Fruit fly (Drosophila melanogaster) whole organism, embryonic: ENCODE results near the gene CG33124.

ENCODE experiments used
- Bgb ChIP-seq: fragments of 200-800 bp; sonication (Bioruptor generic); IDR thresholded peaks from 2 replicates; pipeline ENCODE4 v1.3.6; 2022; ENCODE audit warnings: missing biosample characterization, missing genetic modification characterization; ENCODE audit not compliant: partially characterized antibody
- CG10654 ChIP-seq: fragments of 200-800 bp; sonication (Bioruptor generic); optimal IDR thresholded peaks from 2 replicates; lab custom pipeline; 2016; ENCODE audit warnings: missing biosample characterization, missing genetic modification characterization
- CG12299 ChIP-seq: fragments of 200-800 bp; sonication (Bioruptor generic); optimal IDR thresholded peaks from 2 replicates; lab custom pipeline; 2018; ENCODE audit warnings: missing biosample characterization, mild to moderate bottlenecking, missing genetic modification characterization
- CG13287 ChIP-seq: fragments of 200-800 bp; sonication (Bioruptor generic); IDR thresholded peaks from 2 replicates; pipeline ENCODE4 v1.3.6; 2022; ENCODE audit warnings: missing biosample characterization, missing genetic modification characterization; ENCODE audit not compliant: partially characterized antibody
- CG14441 ChIP-seq: fragments of 200-800 bp; sonication (Bioruptor generic); IDR thresholded peaks from 2 replicates; pipeline ENCODE4 v1.3.6; 2022; ENCODE audit warnings: missing biosample characterization, missing genetic modification characterization
- CG14710 ChIP-seq: fragments of 200-800 bp; sonication (Bioruptor generic); optimal IDR thresholded peaks from 3 replicates; lab custom pipeline; 2019; ENCODE audit warnings: missing biosample characterization, mild to moderate bottlenecking, missing genetic modification characterization, moderate library complexity
- CG14860 ChIP-seq: fragments of 200-800 bp; sonication (Bioruptor generic); IDR thresholded peaks from 3 replicates; pipeline ENCODE4 v1.3.6; 2022; ENCODE audit warnings: missing biosample characterization, missing genetic modification characterization; ENCODE audit not compliant: partially characterized antibody
- CG17186 ChIP-seq: fragments of 200-800 bp; sonication (Bioruptor generic); optimal IDR thresholded peaks from 3 replicates; lab custom pipeline; 2017; ENCODE audit warnings: missing biosample characterization, missing genetic modification reagents, missing genetic modification characterization
- CG2712 ChIP-seq: fragments of 200-800 bp; optimal IDR thresholded peaks from 3 replicates; lab custom pipeline; 2019; ENCODE audit warnings: missing biosample characterization, mild to moderate bottlenecking, missing genetic modification characterization, moderate library complexity
- CG31365 ChIP-seq: fragments of 200-800 bp; sonication (Bioruptor generic); optimal IDR thresholded peaks from 2 replicates; lab custom pipeline; 2018; ENCODE audit warnings: missing biosample characterization, mild to moderate bottlenecking, missing genetic modification characterization
- CG31388 ChIP-seq: fragments of 200-800 bp; sonication (Bioruptor generic); optimal IDR thresholded peaks from 2 replicates; lab custom pipeline; 2016; ENCODE audit warnings: missing biosample characterization, missing genetic modification characterization
- CG3163 ChIP-seq: fragments of 200-800 bp; sonication (Bioruptor generic); optimal IDR thresholded peaks from 3 replicates; lab custom pipeline; 2016; ENCODE audit warnings: missing biosample characterization, missing genetic modification characterization
- CG3407 ChIP-seq: fragments of 200-800 bp; sonication (Bioruptor generic); optimal IDR thresholded peaks from 2 replicates; lab custom pipeline; 2018; ENCODE audit warnings: missing biosample characterization, mild to moderate bottlenecking, missing genetic modification characterization
- CG3838 ChIP-seq: fragments of 200-800 bp; sonication (Bioruptor generic); optimal IDR thresholded peaks from 3 replicates; lab custom pipeline; 2016; ENCODE audit warnings: missing biosample characterization, missing genetic modification characterization
- CG3847 ChIP-seq: fragments of 200-800 bp; sonication (Bioruptor generic); IDR thresholded peaks from 2 replicates; pipeline ENCODE4 v1.3.6; 2022; ENCODE audit warnings: missing biosample characterization, missing genetic modification characterization
- CG4617 ChIP-seq: fragments of 200-800 bp; sonication (Bioruptor generic); optimal IDR thresholded peaks from 3 replicates; lab custom pipeline; 2016; ENCODE audit warnings: missing biosample characterization, missing genetic modification characterization, borderline replicate concordance
- CG6254 ChIP-seq: fragments of 200-800 bp; sonication (Bioruptor generic); optimal IDR thresholded peaks from 3 replicates; lab custom pipeline; 2017; ENCODE audit warnings: mild to moderate bottlenecking, missing biosample characterization, missing genetic modification reagents, missing genetic modification characterization
- CG6854 ChIP-seq: fragments of 200-800 bp; sonication (Bioruptor generic); optimal IDR thresholded peaks from 3 replicates; lab custom pipeline; 2017; ENCODE audit warnings: missing biosample characterization, mild to moderate bottlenecking, missing genetic modification characterization
- CG7786 ChIP-seq: fragments of 200-800 bp; sonication (Bioruptor generic); optimal IDR thresholded peaks from 2 replicates; lab custom pipeline; 2016; ENCODE audit warnings: missing biosample characterization, missing genetic modification characterization
- CG8944 ChIP-seq: fragments of 200-800 bp; sonication (Bioruptor generic); optimal IDR thresholded peaks from 3 replicates; lab custom pipeline; 2016; ENCODE audit warnings: missing biosample characterization, missing genetic modification characterization
- D19A ChIP-seq: fragments of 200-800 bp; optimal IDR thresholded peaks from 3 replicates; lab custom pipeline; 2019; ENCODE audit warnings: missing biosample characterization, mild to moderate bottlenecking, missing genetic modification characterization, moderate library complexity
- Dip2 ChIP-seq: fragments of 200-800 bp; sonication (Bioruptor generic); IDR thresholded peaks from 2 replicates; pipeline ENCODE4 v1.3.6; 2022; ENCODE audit warnings: missing biosample characterization, missing genetic modification characterization
- Ets65A ChIP-seq: fragments of 200-800 bp; sonication (Bioruptor generic); peaks from one replicate; lab custom pipeline; 2016; ENCODE audit warnings: missing biosample characterization, missing genetic modification characterization
- Gsc ChIP-seq: fragments of 200-800 bp; sonication (Bioruptor generic); IDR thresholded peaks from 2 replicates; pipeline ENCODE4 v1.3.6; 2022; ENCODE audit warnings: missing biosample characterization, missing genetic modification characterization
- Hand ChIP-seq: fragments of 200-800 bp; sonication (Bioruptor generic); optimal IDR thresholded peaks from 2 replicates; lab custom pipeline; 2017; ENCODE audit warnings: mild to moderate bottlenecking, missing biosample characterization, missing genetic modification reagents, missing genetic modification characterization
- HmgD ChIP-seq: fragments of 200-800 bp; sonication (Bioruptor generic); optimal IDR thresholded peaks from 3 replicates; lab custom pipeline; 2016; ENCODE audit warnings: missing biosample characterization, missing genetic modification characterization
- Lhr ChIP-seq: fragments of 200-800 bp; sonication (Bioruptor generic); optimal IDR thresholded peaks from 3 replicates; lab custom pipeline; 2017; ENCODE audit warnings: mild to moderate bottlenecking, missing biosample characterization, missing genetic modification reagents, missing genetic modification characterization
- MBD-R2 ChIP-seq: fragments of 200-800 bp; sonication (Bioruptor generic); IDR thresholded peaks from 2 replicates; pipeline ENCODE4 v1.3.6; 2022; ENCODE audit warnings: missing biosample characterization, missing genetic modification characterization
- NFAT ChIP-seq: fragments of 200-800 bp; sonication (Bioruptor generic); IDR thresholded peaks from 2 replicates; pipeline ENCODE4 v1.3.6; 2022; ENCODE audit warnings: missing biosample characterization, missing genetic modification characterization
- NK7.1 ChIP-seq: fragments of 200-800 bp; sonication (Bioruptor generic); optimal IDR thresholded peaks from 3 replicates; lab custom pipeline; 2016; ENCODE audit warnings: missing biosample characterization, missing genetic modification characterization
- Pdp1 ChIP-seq, 2 experiments: fragments of 200-800 bp; sonication (Bioruptor generic); optimal IDR thresholded peaks; 3 replicates each; lab custom pipeline; 2016; ENCODE audit warnings: missing biosample characterization in 2 of 2, missing genetic modification characterization in 2 of 2, mild to moderate bottlenecking in 1 of 2, moderate library complexity in 1 of 2
- Six4 ChIP-seq: fragments of 200-800 bp; sonication (Bioruptor generic); optimal IDR thresholded peaks from 2 replicates; lab custom pipeline; 2016; ENCODE audit warnings: missing biosample characterization, missing genetic modification characterization
- ase ChIP-seq: fragments of 200-800 bp; sonication (Bioruptor generic); IDR thresholded peaks from 3 replicates; pipeline ENCODE4 v1.3.6; 2022; ENCODE audit warnings: missing biosample characterization, missing genetic modification characterization
- dpn ChIP-seq, 2 experiments: fragments of 200-800 bp; sonication (Bioruptor generic); optimal IDR thresholded peaks; 3 replicates each; lab custom pipeline; 2016; ENCODE audit warnings: missing biosample characterization in 2 of 2, missing genetic modification characterization in 2 of 2
- dysf ChIP-seq: fragments of 200-800 bp; sonication (Bioruptor generic); IDR thresholded peaks from 3 replicates; pipeline ENCODE4 v1.3.6; 2022; ENCODE audit warnings: missing biosample characterization, missing genetic modification characterization
- ems ChIP-seq: fragments of 200-800 bp; sonication (Bioruptor generic); optimal IDR thresholded peaks from 3 replicates; lab custom pipeline; 2016; ENCODE audit warnings: missing biosample characterization, missing genetic modification characterization
- fd102C ChIP-seq: fragments of 200-800 bp; sonication (Bioruptor generic); optimal IDR thresholded peaks from 2 replicates; lab custom pipeline; 2018; ENCODE audit warnings: missing biosample characterization, mild to moderate bottlenecking, missing genetic modification characterization, moderate library complexity
- ham ChIP-seq: fragments of 200-800 bp; sonication (Bioruptor generic); IDR thresholded peaks from 2 replicates; pipeline ENCODE4 v1.3.6; 2022; ENCODE audit warnings: missing biosample characterization, missing genetic modification characterization
- hbn ChIP-seq: fragments of 200-800 bp; sonication (Bioruptor generic); IDR thresholded peaks from 2 replicates; pipeline ENCODE4 v1.3.6; 2022; ENCODE audit warnings: missing biosample characterization, missing genetic modification characterization; ENCODE audit not compliant: partially characterized antibody
- jumu ChIP-seq: fragments of 200-800 bp; sonication (Bioruptor generic); optimal IDR thresholded peaks from 3 replicates; lab custom pipeline; 2016; ENCODE audit warnings: missing biosample characterization, missing genetic modification characterization
- ken ChIP-seq: fragments of 200-800 bp; sonication (Bioruptor generic); IDR thresholded peaks from 3 replicates; pipeline ENCODE4 v1.3.6; 2022; ENCODE audit warnings: missing biosample characterization, missing genetic modification characterization
- luna ChIP-seq: fragments of 200-800 bp; sonication (Bioruptor generic); optimal IDR thresholded peaks from 2 replicates; lab custom pipeline; 2016; ENCODE audit warnings: missing biosample characterization, missing genetic modification characterization
- mld ChIP-seq: fragments of 200-800 bp; sonication (Bioruptor generic); IDR thresholded peaks from 3 replicates; pipeline ENCODE4 v1.3.6; 2022; ENCODE audit warnings: missing biosample characterization, missing genetic modification characterization; ENCODE audit not compliant: partially characterized antibody
- odd ChIP-seq: fragments of 200-800 bp; sonication (Bioruptor generic); optimal IDR thresholded peaks from 2 replicates; lab custom pipeline; 2017; ENCODE audit warnings: missing biosample characterization, mild to moderate bottlenecking, missing genetic modification characterization
- sc ChIP-seq, 3 experiments: fragments of >200 bp in 2 of 3; fragments of 200-800 bp in 1 of 3; sonication (Bioruptor generic) in 1 of 3; optimal IDR thresholded peaks; 2 replicates in 2 of 3; 3 replicates in 1 of 3; lab custom pipeline; 2017; ENCODE audit warnings: mild to moderate bottlenecking in 1 of 3, missing biosample characterization in 1 of 3, missing genetic modification characterization in 1 of 3, missing genetic modification reagents in 1 of 3
- scrt ChIP-seq: fragments of 200-800 bp; sonication (Bioruptor generic); optimal IDR thresholded peaks from 2 replicates; lab custom pipeline; 2018; ENCODE audit warnings: missing biosample characterization, mild to moderate bottlenecking, missing genetic modification characterization, moderate library complexity
- sna ChIP-seq: fragments of 200-800 bp; sonication (Bioruptor generic); IDR thresholded peaks from 2 replicates; pipeline ENCODE4 v1.3.6; 2022; ENCODE audit warnings: missing biosample characterization, missing genetic modification characterization; ENCODE audit not compliant: partially characterized antibody
- tll ChIP-seq, 2 experiments: fragments of 200-800 bp in 1 of 2; fragments of >200 bp in 1 of 2; sonication (Bioruptor generic) in 1 of 2; optimal IDR thresholded peaks; 2 replicates each; lab custom pipeline; 2017 to 2019; ENCODE audit warnings: missing biosample characterization in 2 of 2, missing genetic modification characterization in 2 of 2, mild to moderate bottlenecking in 1 of 2, moderate library complexity in 1 of 2
- toy ChIP-seq: fragments of 200-800 bp; sonication (Bioruptor generic); IDR thresholded peaks from 2 replicates; pipeline ENCODE4 v1.3.6; 2022; ENCODE audit warnings: missing biosample characterization, missing genetic modification characterization
- zfh2 ChIP-seq: fragments of 200-800 bp; sonication (Bioruptor generic); optimal IDR thresholded peaks from 2 replicates; lab custom pipeline; 2016; ENCODE audit warnings: missing biosample characterization, missing genetic modification characterization

CG33124 gene

dm6 chr2L:2227316-2227715 lies 18.4 kb upstream of the CG33124 start (continued):
- TF ChIP-seq dpn (GFP tag; optimal IDR thresholded peaks at IDR 0.05; lab: Kevin White, UChicago) (peak; percentile 26 to 47), mld (GFP tag; lab: Robert Waterston, UW) (no peak), hbn (GFP tag; lab: Robert Waterston, UW) (no peak), D19A (tag; lab: Kevin White, UChicago) (peak; percentile 22), CG31388 (GFP tag; lab: Kevin White, UChicago) (no peak), CG14860 (GFP tag; lab: Robert Waterston, UW) (no peak), jumu (GFP tag; lab: Kevin White, UChicago) (peak; percentile 22), ase (peak; percentile 74; the same call in 2 of the 3 replicates), Bgb (GFP tag; lab: Robert Waterston, UW) (no peak), CG31365 (tag; lab: Kevin White, UChicago) (no peak), CG12299 (no peak), Lhr (GFP tag; lab: Kevin White, UChicago) (no peak), CG3838 (GFP tag; lab: Kevin White, UChicago) (no peak), dysf (peak; percentile 69), NFAT (GFP tag; lab: Robert Waterston, UW) (no peak), Dip2 (GFP tag; lab: Robert Waterston, UW) (no peak), CG6854 (GFP tag; lab: Kevin White, UChicago) (no peak), Six4 (GFP tag; lab: Kevin White, UChicago) (peak; percentile 27), CG4617 (GFP tag; lab: Kevin White, UChicago) (no peak), odd (GFP tag; lab: Kevin White, UChicago) (peak; percentile 43), Gsc (GFP tag; lab: Robert Waterston, UW) (no peak), CG13287 (GFP tag; lab: Robert Waterston, UW) (no peak), CG17186 (no peak), CG8944 (GFP tag; lab: Kevin White, UChicago) (peak; percentile 34), CG6254 (no peak), CG3407 (peak; percentile 38), zfh2 (GFP tag; lab: Kevin White, UChicago) (peak; percentile 23), Hand (no peak), toy (GFP tag; lab: Robert Waterston, UW) (no peak), ems (no peak), ken (GFP tag; lab: Robert Waterston, UW) (0 out of 3 replicates have a peak, but pooled peaks have one; percentile 3), CG7786 (GFP tag; lab: Kevin White, UChicago) (peak; percentile 22), fd102C (no peak), Pdp1 (GFP tag; optimal IDR thresholded peaks at IDR 0.05; lab: Kevin White, UChicago) (peak; percentile 17 to 24), sna (GFP tag; lab: Robert Waterston, UW) (no peak), ham (no peak), NK7.1 (GFP tag; lab: Kevin White, UChicago) (no peak), CG14710 (no peak), CG10654 (GFP tag; lab: Kevin White, UChicago) (peak; percentile 14), HmgD (GFP tag; lab: Kevin White, UChicago) (no peak), MBD-R2 (GFP tag; lab: Robert Waterston, UW) (no peak), tll (GFP tag; optimal IDR thresholded peaks at IDR 0.05; lab: Kevin White, UChicago) (no peak), luna (GFP tag; lab: Kevin White, UChicago) (no peak), CG3163 (GFP tag; lab: Kevin White, UChicago) (no peak), CG2712 (tag; lab: Kevin White, UChicago) (peak; percentile 30), CG3847 (no peak), sc (optimal IDR thresholded peaks at IDR 0.05; lab: Kevin White, UChicago) (no peak), sc (GFP tag; optimal IDR thresholded peaks at IDR 0.05; lab: Kevin White, UChicago) (no peak), scrt (GFP tag; lab: Kevin White, UChicago) (no peak), Ets65A (GFP tag; lab: Kevin White, UChicago) (peak; percentile 87), CG14441 (GFP tag; lab: Robert Waterston, UW) (peak; percentile 65)
